Fruit fly (Drosophila melanogaster): Measurements from ENCODE around the gene CG14252.

- TF ChIP-seq CTCF (optimal IDR thresholded peaks at IDR 0.05) (no peak), CG8478 (optimal IDR thresholded peaks at IDR 0.05) (no peak)
Observed at dm6 chr3R:26936501-26936900, 8.8 kb upstream of the CG14252 start.
